Worm (Caenorhabditis elegans): ENCODE measurements around the gene fars-3.

DNA sequence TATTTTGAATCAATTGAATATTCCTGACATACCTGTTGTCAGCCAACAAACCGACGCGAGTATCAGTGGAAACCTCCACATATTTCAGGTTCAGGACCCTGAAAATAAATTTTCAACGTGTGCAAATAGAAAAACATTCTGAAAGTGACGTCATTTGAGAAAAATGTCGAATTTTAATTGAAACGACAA is 36.0 kb upstream of the fars-3 start, which contains the start of gene F14E5.2:
- TF ChIP-seq ets-7 (tag; optimal IDR thresholded peaks at IDR 0.05) (no peak), ama-1 (optimal IDR thresholded peaks at IDR 0.05) (no peak), F13C5.2 (tag; optimal IDR thresholded peaks at IDR 0.05) (no peak), tbx-11 (GFP tag; IDR thresholded peaks at IDR 0.05) (no peak), hmbx-1 (tag; optimal IDR thresholded peaks at IDR 0.05) (no peak), tra-4 (tag; optimal IDR thresholded peaks at IDR 0.05) (no peak), tbx-37 (GFP tag; conservative IDR thresholded peaks at IDR 0.05) (no peak), pes-1 (GFP tag; IDR thresholded peaks at IDR 0.05) (no peak), flt-1 (GFP tag; IDR thresholded peaks at IDR 0.05) (no peak), hmg-4 (GFP tag; optimal IDR thresholded peaks at IDR 0.05) (no peak), scrt-1 (GFP tag; IDR thresholded peaks at IDR 0.05) (no peak), ceh-36 (tag; optimal IDR thresholded peaks at IDR 0.05) (no peak), hnd-1 (tag; optimal IDR thresholded peaks at IDR 0.05) (no peak), B0310.2 (tag; optimal IDR thresholded peaks at IDR 0.05) (no peak)
